Worm (Caenorhabditis elegans) whole organism, dauer: ENCODE data around the gene spl-3.
"Not testable (repeated sequence)": the region's sequence is repeated elsewhere in the genome, so short reads cannot be mapped to it uniquely, and the experiment has no call there.

ENCODE experiments used
- unc-62 ChIP-seq: sonication (generic microtip); optimal IDR thresholded peaks from 2 replicates; lab custom pipeline; 2017; ENCODE audit warnings: missing biosample characterization, missing genetic modification reagents, missing genetic modification characterization

Gene spl-3

DNA sequence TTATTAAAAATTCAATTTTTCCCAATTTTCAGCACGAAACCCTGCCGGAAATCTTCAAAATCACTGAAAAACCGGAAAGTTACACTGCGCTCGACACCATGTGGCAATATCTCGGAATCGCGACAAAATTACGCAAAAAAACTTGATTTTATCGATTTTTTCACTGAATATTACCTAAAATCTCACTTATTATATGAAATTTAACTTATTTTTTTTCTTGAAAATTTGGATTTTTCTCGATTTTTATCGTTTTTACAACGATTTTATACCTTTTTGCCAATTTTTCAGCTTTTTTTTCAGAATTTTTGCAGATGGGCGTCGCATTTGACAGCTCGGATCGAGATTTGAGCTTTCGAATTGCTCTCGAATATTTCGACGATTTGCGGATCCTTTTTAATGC lies at the start of gene spl-3:
Gene spl-3 (plus strand): TSS at position 301 of the 400 bp plus-strand sequence.
- TF ChIP-seq unc-62 = no peak

DNA sequence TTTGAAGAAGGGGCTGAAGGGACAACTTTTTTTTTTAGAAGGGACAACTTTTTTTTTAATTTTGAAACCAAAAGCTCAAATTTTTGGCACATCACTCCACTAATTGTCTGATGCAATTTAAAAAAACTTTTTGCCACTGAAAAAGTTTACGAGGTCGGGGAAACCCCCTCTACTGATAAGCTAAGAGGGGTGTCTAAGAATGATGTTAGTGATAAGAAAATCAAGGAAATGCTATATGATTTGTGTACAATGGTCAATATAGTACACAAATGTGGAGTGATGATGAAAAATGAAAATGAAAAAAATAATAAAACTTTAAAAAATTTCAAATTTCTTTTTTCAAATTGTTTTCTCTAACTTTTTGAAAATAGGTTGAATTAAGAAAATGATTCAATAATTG lies 45.3 kb upstream of the spl-3 start:
- no peak for TF ChIP-seq unc-62

ce11 chrIV:1148425-1149151 lies 44.3 kb upstream of the spl-3 start:
- TF ChIP-seq unc-62 = no peak

DNA sequence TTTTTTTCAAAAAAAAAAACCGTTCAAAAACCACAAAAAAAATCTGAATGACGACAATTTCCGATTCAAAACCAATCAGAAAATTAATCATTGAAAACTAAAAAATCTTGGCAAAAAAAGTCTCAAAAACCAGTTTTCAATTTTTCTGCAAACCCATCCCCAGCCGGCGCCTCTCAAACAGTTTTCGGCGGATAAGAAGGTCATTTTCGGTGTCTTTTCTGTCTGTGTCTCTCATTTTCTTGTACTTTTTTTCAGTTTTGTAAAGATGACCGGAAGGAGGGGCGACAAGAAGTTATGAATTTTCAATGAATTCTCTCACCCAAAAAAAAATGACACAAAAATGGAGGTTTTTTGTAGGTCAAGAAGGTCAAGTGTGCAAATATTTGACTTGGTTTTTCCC lies 37.7 kb upstream of the spl-3 start:
- no peak for TF ChIP-seq unc-62

- no peak for TF ChIP-seq unc-62
Observed at ce11 chrIV:1157928-1158327, 34.9 kb upstream of the spl-3 start, which contains the start of gene C50A2.3. Gene C50A2.3 (minus strand): TSS chrIV:1158028.

- TF ChIP-seq unc-62 = no peak
Observed at ce11 chrIV:1160386-1160785, 32.5 kb upstream of the spl-3 start, which contains the start of gene ets-8. Gene ets-8 (minus strand): TSS chrIV:1160486.

DNA sequence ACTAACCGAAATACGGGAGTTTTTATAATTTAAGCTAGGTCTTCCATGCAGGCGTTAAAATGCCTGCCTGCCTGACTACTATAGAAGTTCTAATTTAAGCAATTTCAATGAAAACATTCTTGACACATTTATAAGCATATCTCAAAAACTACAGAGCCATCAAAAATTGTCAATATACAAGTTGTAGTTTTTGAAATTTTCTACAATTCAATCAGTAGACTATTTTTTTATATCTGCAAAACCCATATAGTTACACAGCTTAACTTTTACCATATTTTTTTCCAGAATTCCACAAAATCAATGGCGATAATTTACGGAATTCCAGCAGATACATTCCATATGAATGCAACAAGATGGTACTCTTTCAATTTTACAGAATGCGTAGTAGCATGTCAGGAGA lies 29.7 kb upstream of the spl-3 start, which contains the start of gene C50A2.7:
Gene C50A2.7 (plus strand): TSS at position 301 of the 400 bp plus-strand sequence.
- TF ChIP-seq unc-62 = no peak

DNA sequence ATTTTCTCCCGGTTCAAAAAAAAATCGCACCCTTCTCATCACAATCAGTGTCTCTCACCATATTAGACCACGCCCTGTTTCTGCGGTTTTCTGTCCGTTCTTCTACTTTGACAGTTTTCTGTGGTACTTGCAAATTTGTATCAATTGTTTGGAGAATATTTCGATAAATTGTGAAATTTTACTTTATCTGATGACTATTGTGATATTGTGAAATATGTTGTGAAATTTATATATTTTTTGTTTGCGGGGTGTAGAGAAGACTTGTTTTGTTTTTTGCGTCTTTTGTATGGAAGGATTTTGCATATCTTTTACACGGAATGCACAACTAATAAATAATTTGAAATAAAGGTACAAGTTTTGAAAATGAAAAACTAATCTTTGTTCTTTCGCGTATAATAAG lies 25.5 kb upstream of the spl-3 start:
- TF ChIP-seq unc-62 = no peak

- no peak for TF ChIP-seq unc-62
Observed at ce11 chrIV:1168311-1168965, 24.4 kb upstream of the spl-3 start.

- TF ChIP-seq unc-62 = no peak
Observed at ce11 chrIV:1170408-1170807, 22.5 kb upstream of the spl-3 start, which contains the start of gene cec-2. Gene cec-2 (plus strand): TSS chrIV:1170708.

DNA sequence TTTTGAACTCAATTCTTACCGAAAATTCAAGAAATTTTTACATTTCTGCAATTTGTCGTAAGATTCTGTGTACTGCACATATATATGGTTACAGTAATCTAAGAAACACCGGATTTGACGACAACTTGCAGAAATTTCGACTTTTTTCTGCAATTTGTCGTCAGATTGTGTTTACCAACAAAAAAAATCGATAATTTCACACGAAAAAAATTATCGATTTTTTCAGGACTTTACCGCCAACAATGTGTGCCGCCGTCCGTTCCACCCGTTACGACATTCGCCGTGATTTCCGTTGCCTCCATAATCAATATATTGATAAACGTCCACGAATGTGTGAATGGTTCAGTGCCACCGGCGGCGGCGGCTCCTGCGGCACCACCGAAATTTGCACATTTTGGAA lies 18.5 kb upstream of the spl-3 start:
- no peak for TF ChIP-seq unc-62

- TF ChIP-seq unc-62 = no peak
Observed at ce11 chrIV:1176613-1177012, 16.3 kb upstream of the spl-3 start.

DNA sequence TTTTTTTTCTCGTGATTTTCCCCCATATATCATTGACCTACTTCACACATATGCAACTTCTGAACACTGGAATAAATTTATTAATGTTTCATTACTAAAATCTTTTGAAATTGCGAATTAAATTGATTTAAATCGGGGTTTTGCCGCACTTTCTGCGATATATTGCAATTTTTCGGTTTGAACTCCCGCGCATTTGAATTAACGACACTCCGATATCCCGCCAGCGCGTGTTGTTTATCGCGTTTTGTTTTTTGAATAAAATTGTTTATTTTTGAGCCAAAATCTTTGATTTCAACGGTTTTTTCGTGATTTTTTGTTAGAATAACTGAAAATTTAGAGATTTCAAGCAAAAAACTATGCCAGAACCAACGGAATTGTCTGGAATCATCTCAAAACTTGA lies 15.2 kb upstream of the spl-3 start, which contains the start of gene Y104H12D.2:
Gene Y104H12D.2 (plus strand): TSS at position 340 of the 400 bp plus-strand sequence.
- no peak for TF ChIP-seq unc-62

DNA sequence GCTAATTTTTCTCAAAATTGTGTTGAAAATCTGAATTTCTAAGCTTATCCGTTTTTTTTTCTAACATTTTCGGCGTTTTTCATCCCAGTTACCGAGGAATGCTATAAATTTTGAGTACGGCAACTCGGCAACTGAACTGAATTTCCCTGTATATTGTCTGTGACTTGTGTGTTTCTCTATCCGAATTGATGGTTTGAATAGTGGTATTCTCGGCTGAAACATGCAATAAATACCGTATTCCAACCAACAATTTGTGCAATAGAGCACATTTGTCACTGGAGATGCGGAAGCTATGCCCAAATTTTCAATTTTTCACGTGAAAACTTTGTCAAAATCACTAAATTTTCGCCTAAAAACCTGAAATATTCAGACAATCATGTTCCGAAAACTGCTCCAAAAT lies 10.6 kb upstream of the spl-3 start, which contains the start of gene rmif-2:
Gene rmif-2 (plus strand): TSS at position 301 of the 400 bp plus-strand sequence.
- not testable (repeated sequence) for TF ChIP-seq unc-62

DNA sequence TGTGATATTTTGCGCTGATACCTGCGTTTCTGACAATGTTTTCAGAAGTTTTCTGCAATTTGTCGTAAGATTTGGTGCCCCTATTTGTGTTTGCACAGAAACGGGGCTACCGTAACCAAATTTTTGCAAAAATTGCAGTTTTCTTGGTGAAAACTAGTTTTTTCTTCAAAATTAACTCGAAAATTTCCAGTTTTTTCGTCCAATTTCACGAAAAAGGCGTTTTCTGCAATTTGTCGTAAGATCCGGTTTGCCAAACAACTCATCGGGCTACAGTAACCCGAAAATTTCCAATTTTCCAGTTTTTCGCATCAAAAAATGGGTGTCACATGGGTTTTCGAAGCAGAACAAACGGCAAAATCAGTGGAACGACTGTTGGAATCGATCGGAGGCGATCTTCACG lies 5.4 kb upstream of the spl-3 start, which contains the start of gene mdt-20:
Gene mdt-20 (plus strand): TSS at position 301 of the 400 bp plus-strand sequence.
- not testable (repeated sequence) for TF ChIP-seq unc-62

DNA sequence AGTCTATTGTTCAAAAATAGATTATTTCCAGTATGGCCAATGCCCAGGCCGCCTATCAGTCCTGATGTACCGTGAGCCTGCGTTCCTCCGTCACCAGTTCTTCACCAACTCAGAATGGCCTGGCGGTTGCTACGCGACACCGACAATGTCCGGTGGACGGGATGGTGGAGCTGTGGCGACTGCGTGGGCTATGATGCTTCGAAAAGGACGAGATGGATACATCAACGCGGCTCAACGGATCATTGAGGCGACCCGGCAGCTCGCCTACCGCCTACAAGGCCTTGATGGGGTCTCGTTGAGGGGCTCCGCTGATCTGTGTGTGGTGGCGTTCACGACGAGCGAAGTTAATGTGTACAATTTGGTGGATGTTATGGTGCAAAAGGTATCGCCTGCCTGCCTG lies 6.6 kb downstream of the spl-3 start:
- TF ChIP-seq unc-62 = no peak

DNA sequence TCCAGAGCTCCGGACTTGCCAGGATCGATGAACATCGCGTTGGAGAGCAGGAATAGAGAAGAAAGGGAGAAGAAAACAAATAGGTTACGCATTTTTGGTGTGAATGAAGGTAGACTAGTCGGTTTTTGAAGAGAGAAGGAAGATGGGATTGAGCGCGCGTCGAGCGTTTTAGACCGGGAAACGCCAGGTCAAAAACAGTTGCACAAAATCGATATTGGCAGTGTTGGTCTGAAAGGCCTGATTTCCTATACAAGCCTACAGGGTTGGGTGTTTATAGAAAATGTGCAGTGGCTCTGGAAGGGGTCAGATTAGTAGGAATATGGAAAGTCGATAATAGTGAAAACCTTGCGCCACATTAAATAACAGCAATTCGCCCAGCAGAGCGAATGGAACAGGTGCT lies 12.0 kb downstream of the spl-3 start, which contains the start of gene dsl-2:
Gene dsl-2 (minus strand): TSS at position 101 of the 400 bp plus-strand sequence.
- no peak for TF ChIP-seq unc-62

DNA sequence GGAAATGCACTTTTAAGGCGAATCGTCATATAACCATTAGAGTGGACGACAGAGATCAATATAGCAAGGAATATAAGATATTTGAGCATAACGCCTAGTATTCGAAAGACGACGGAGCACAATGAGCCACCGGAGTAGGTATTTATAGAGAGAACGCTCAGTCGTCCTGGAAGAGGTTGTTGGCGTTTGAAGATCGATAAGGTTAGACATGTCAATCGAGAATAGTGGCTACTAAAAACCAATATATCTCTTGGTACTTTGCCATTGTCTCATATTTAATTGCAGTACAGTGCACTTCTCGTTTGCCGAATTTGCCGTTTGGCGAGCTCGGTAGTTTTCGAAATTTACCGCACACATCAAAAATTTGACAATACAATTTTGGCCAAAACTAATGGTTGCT lies 15.1 kb downstream of the spl-3 start, which contains the start of gene dsl-1:
Gene dsl-1 (minus strand): TSS at position 101 of the 400 bp plus-strand sequence.
- no peak for TF ChIP-seq unc-62
